Worm (Caenorhabditis elegans) whole organism, L4 larva: ENCODE results near the gene ctsa-4.1.

Source experiments
- attf-4 ChIP-seq: sonication (generic microtip); optimal IDR thresholded peaks from 3 replicates; lab custom pipeline; 2017; ENCODE audit warnings: missing biosample characterization, missing genetic modification characterization
- egl-43 ChIP-seq: fragments of 200-800 bp; sonication (Bioruptor generic); IDR thresholded peaks from 2 replicates; pipeline ENCODE4 v1.3.6; 2022; ENCODE audit warnings: missing genetic modification reagents, missing genetic modification characterization, missing compliant biosample characterization
- jun-1 ChIP-seq: fragments of 150-350 bp; optimal IDR thresholded peaks from 2 replicates; lab custom pipeline; 2014; ENCODE audit warnings: missing biosample characterization, missing genetic modification reagents, missing genetic modification characterization
- madf-9 ChIP-seq: fragments of 200-800 bp; sonication (Bioruptor generic); conservative IDR thresholded peaks from 2 replicates; pipeline ENCODE4 v1.3.6; 2022; ENCODE audit warnings: missing genetic modification reagents, missing genetic modification characterization, missing compliant biosample characterization
- nhr-25 ChIP-seq: sonication (generic microtip); optimal IDR thresholded peaks from 2 replicates; lab custom pipeline; 2017; ENCODE audit warnings: missing genetic modification characterization, mild to moderate bottlenecking, missing compliant biosample characterization, antibody characterized with exemption, moderate library complexity, borderline replicate concordance; ENCODE audit not compliant: insufficient read depth
- nhr-28 ChIP-seq: fragments of 150-350 bp; optimal IDR thresholded peaks from 2 replicates; lab custom pipeline; 2014; ENCODE audit warnings: missing biosample characterization, missing genetic modification characterization
- nhr-76 ChIP-seq: fragments of 150-350 bp; optimal IDR thresholded peaks from 2 replicates; lab custom pipeline; 2014; ENCODE audit warnings: missing biosample characterization, missing genetic modification characterization
- nhr-77 ChIP-seq: fragments of 150-350 bp; optimal IDR thresholded peaks from 2 replicates; lab custom pipeline; 2014; ENCODE audit warnings: missing biosample characterization, missing genetic modification characterization

DNA sequence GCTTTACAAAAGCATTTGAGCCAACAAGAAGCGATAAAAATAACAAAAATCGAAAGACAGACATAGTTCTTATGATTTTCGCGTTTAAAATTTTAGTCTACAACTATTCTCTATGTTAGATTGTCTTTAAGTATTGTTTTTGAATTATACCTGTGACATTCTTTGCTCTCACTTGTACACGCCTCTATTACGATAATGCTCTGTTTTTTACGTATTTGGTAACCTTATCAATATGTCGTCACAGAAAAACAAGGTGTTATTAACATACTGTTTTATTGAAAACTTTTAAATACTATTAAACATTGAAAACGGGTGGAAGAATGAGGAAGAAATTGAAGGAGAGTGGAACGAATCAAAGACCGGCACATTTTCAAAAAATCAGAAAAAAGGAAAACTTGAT is 40.5 kb downstream of the ctsa-4.1 start, which contains the start of gene spp-11:
- TF ChIP-seq attf-4 (tag; lab: Kevin White, UChicago) (no peak), nhr-25 (tag; lab: Kevin White, UChicago) (no peak), nhr-28 (tag; lab: Kevin White, UChicago) (no peak), madf-9 (GFP tag; lab: Robert Waterston, UW) (no peak), jun-1 (tag; lab: Kevin White, UChicago) (no peak), nhr-77 (tag; lab: Kevin White, UChicago) (no peak), egl-43 (GFP tag; lab: Robert Waterston, UW) (no peak), nhr-76 (tag; lab: Kevin White, UChicago) (no peak)
